Worm (Caenorhabditis elegans) whole organism, L4 larva: ENCODE measurements around the gene snf-3.

Experiments used
- D1046.2 ChIP-seq: fragments of 200-800 bp; sonication (Bioruptor generic); IDR thresholded peaks from 2 replicates; pipeline ENCODE4 v1.3.6; 2022; ENCODE audit warnings: missing genetic modification characterization, missing compliant biosample characterization
- F26F4.8 ChIP-seq: fragments of 200-800 bp; sonication (Bioruptor generic); conservative IDR thresholded peaks from 2 replicates; pipeline ENCODE4 v1.3.6; 2022; ENCODE audit warnings: missing genetic modification characterization, missing compliant biosample characterization
- F37D6.2 ChIP-seq: sonication (generic microtip); optimal IDR thresholded peaks from 2 replicates; lab custom pipeline; 2016; ENCODE audit warnings: mild to moderate bottlenecking, missing genetic modification characterization, missing compliant biosample characterization
- F49E8.2 ChIP-seq: sonication (generic microtip); optimal IDR thresholded peaks from 2 replicates; lab custom pipeline; 2016; ENCODE audit warnings: missing compliant biosample characterization, mild to moderate bottlenecking, missing genetic modification characterization, borderline replicate concordance
- Y105C5A.15 ChIP-seq: fragments of 200-800 bp; sonication (Bioruptor generic); IDR thresholded peaks from 2 replicates; pipeline ENCODE4 v1.3.6; 2022; ENCODE audit warnings: missing genetic modification characterization, missing compliant biosample characterization
- Y75B8A.6 ChIP-seq: fragments of 200-800 bp; sonication (Bioruptor generic); IDR thresholded peaks from 2 replicates; pipeline ENCODE4 v1.3.6; 2022; ENCODE audit warnings: missing genetic modification reagents, missing genetic modification characterization, missing compliant biosample characterization
- attf-4 ChIP-seq: sonication (generic microtip); optimal IDR thresholded peaks from 3 replicates; lab custom pipeline; 2017; ENCODE audit warnings: missing biosample characterization, missing genetic modification characterization
- ceh-28 ChIP-seq: fragments of 150-350 bp; optimal IDR thresholded peaks from 2 replicates; lab custom pipeline; 2014; ENCODE audit warnings: missing biosample characterization, missing genetic modification reagents, missing genetic modification characterization
- ceh-32 ChIP-seq: sonication (generic microtip); optimal IDR thresholded peaks from 2 replicates; lab custom pipeline; 2016; ENCODE audit warnings: mild to moderate bottlenecking, missing genetic modification characterization, missing compliant biosample characterization; ENCODE audit not compliant: poor library complexity
- ceh-44 ChIP-seq: fragments of 200-800 bp; sonication (Bioruptor generic); IDR thresholded peaks from 2 replicates; pipeline ENCODE4 v1.3.6; 2022; ENCODE audit warnings: missing genetic modification reagents, missing genetic modification characterization, missing compliant biosample characterization
- ceh-62 ChIP-seq: sonication (generic microtip); optimal IDR thresholded peaks from 2 replicates; lab custom pipeline; 2017; ENCODE audit warnings: missing biosample characterization, missing genetic modification characterization
- ceh-82 ChIP-seq: sonication (generic microtip); optimal IDR thresholded peaks from 2 replicates; lab custom pipeline; 2017; ENCODE audit warnings: missing biosample characterization, missing genetic modification characterization
- daf-12 ChIP-seq: fragments of 150-350 bp; optimal IDR thresholded peaks from 2 replicates; lab custom pipeline; 2014; ENCODE audit warnings: missing biosample characterization, missing genetic modification reagents, missing genetic modification characterization
- dmd-6 ChIP-seq: fragments of 200-800 bp; sonication (Bioruptor generic); IDR thresholded peaks from 2 replicates; pipeline ENCODE4 v1.3.6; 2022; ENCODE audit warnings: missing genetic modification reagents, missing genetic modification characterization, missing compliant biosample characterization
- dmd-8 ChIP-seq: fragments of 200-800 bp; sonication (Bioruptor generic); IDR thresholded peaks from 2 replicates; pipeline ENCODE4 v1.3.6; 2022; ENCODE audit warnings: missing genetic modification characterization, missing compliant biosample characterization
- egl-43 ChIP-seq: fragments of 200-800 bp; sonication (Bioruptor generic); IDR thresholded peaks from 2 replicates; pipeline ENCODE4 v1.3.6; 2022; ENCODE audit warnings: missing genetic modification reagents, missing genetic modification characterization, missing compliant biosample characterization
- fos-1 ChIP-seq: fragments of 150-350 bp; optimal IDR thresholded peaks from 2 replicates; lab custom pipeline; 2014; ENCODE audit warnings: missing biosample characterization, missing genetic modification characterization
- gei-8 ChIP-seq: fragments of 200-800 bp; sonication (Bioruptor generic); optimal IDR thresholded peaks from 2 replicates; lab custom pipeline; 2018; ENCODE audit warnings: mild to moderate bottlenecking, missing genetic modification characterization, missing compliant biosample characterization
- hif-1 ChIP-seq, 2 experiments: sonication (generic microtip); optimal IDR thresholded peaks; 2 replicates each; lab custom pipeline; 2016 to 2017; ENCODE audit warnings: missing compliant biosample characterization in 2 of 2, missing genetic modification characterization in 2 of 2, missing genetic modification reagents in 2 of 2, missing genotype in 2 of 2, mild to moderate bottlenecking in 1 of 2
- hlh-30 ChIP-seq: sonication (generic microtip); optimal IDR thresholded peaks from 2 replicates; lab custom pipeline; 2017; ENCODE audit warnings: antibody characterized with exemption, mild to moderate bottlenecking, missing genetic modification characterization, missing compliant biosample characterization; ENCODE audit not compliant: insufficient read depth
- hmg-1.1 ChIP-seq: fragments of 200-800 bp; sonication (Bioruptor generic); IDR thresholded peaks from 2 replicates; pipeline ENCODE4 v1.3.6; 2022; ENCODE audit warnings: missing genetic modification reagents, missing genetic modification characterization, missing compliant biosample characterization
- jun-1 ChIP-seq: fragments of 150-350 bp; optimal IDR thresholded peaks from 2 replicates; lab custom pipeline; 2014; ENCODE audit warnings: missing biosample characterization, missing genetic modification reagents, missing genetic modification characterization
- lim-7 ChIP-seq: fragments of 200-800 bp; sonication (Bioruptor generic); IDR thresholded peaks from 2 replicates; pipeline ENCODE4 v1.3.6; 2022; ENCODE audit warnings: missing genetic modification characterization, missing compliant biosample characterization
- lin-1 ChIP-seq: fragments of 200-800 bp; sonication (Bioruptor generic); IDR thresholded peaks from 2 replicates; pipeline ENCODE4 v1.3.6; 2022; ENCODE audit warnings: missing genetic modification reagents, missing genetic modification characterization, missing compliant biosample characterization
- lin-29 ChIP-seq: fragments of 200-800 bp; sonication (Bioruptor generic); IDR thresholded peaks from 2 replicates; pipeline ENCODE4 v1.3.6; 2022; ENCODE audit warnings: missing genetic modification reagents, missing genetic modification characterization, missing compliant biosample characterization
- lin-39 ChIP-seq: fragments of 150-350 bp; optimal IDR thresholded peaks from 2 replicates; lab custom pipeline; 2014; ENCODE audit warnings: missing biosample characterization, missing genetic modification reagents, missing genetic modification characterization
- lir-3 ChIP-seq: sonication (generic microtip); optimal IDR thresholded peaks from 2 replicates; lab custom pipeline; 2016; ENCODE audit warnings: mild to moderate bottlenecking, missing genetic modification characterization, missing compliant biosample characterization
- madf-5 ChIP-seq, 2 experiments: fragments of 200-800 bp; sonication (Bioruptor generic); IDR thresholded peaks; 2 replicates each; pipeline ENCODE4 v1.3.6; 2022; ENCODE audit warnings: missing compliant biosample characterization in 2 of 2, missing genetic modification characterization in 2 of 2
- madf-9 ChIP-seq: fragments of 200-800 bp; sonication (Bioruptor generic); conservative IDR thresholded peaks from 2 replicates; pipeline ENCODE4 v1.3.6; 2022; ENCODE audit warnings: missing genetic modification reagents, missing genetic modification characterization, missing compliant biosample characterization
- mdl-1 ChIP-seq, 2 experiments: fragments of 150-350 bp in 1 of 2; sonication (generic microtip) in 1 of 2; optimal IDR thresholded peaks; 2 replicates each; lab custom pipeline; 2014 to 2017; ENCODE audit warnings: missing biosample characterization in 2 of 2, missing genetic modification characterization in 2 of 2
- mdt-29 ChIP-seq: fragments of 200-800 bp; sonication (Bioruptor generic); IDR thresholded peaks from 2 replicates; pipeline ENCODE4 v1.3.6; 2022; ENCODE audit warnings: missing genetic modification reagents, missing genetic modification characterization, missing compliant biosample characterization
- mep-1 ChIP-seq: fragments of 150-350 bp; sonication (generic microtip); optimal IDR thresholded peaks from 3 replicates; lab custom pipeline; 2014; ENCODE audit warnings: missing biosample characterization, missing genetic modification characterization
- mes-2 ChIP-seq: sonication (generic microtip); optimal IDR thresholded peaks from 2 replicates; lab custom pipeline; 2016; ENCODE audit warnings: missing genotype, mild to moderate bottlenecking, missing genetic modification characterization, missing compliant biosample characterization; ENCODE audit not compliant: poor library complexity, severe bottlenecking
- mxl-2 ChIP-seq: fragments of 200-800 bp; sonication (Bioruptor generic); conservative IDR thresholded peaks from 2 replicates; pipeline ENCODE4 v1.3.6; 2022; ENCODE audit warnings: missing genetic modification reagents, missing genetic modification characterization, missing compliant biosample characterization
- mxl-3 ChIP-seq: fragments of 200-800 bp; sonication (Bioruptor generic); optimal IDR thresholded peaks from 2 replicates; lab custom pipeline; 2018; ENCODE audit warnings: mild to moderate bottlenecking, missing genetic modification characterization, missing compliant biosample characterization
- nhr-10 ChIP-seq: fragments of 150-350 bp; optimal IDR thresholded peaks from 2 replicates; lab custom pipeline; 2014; ENCODE audit warnings: missing biosample characterization, missing genetic modification characterization
- nhr-102 ChIP-seq: sonication (generic microtip); optimal IDR thresholded peaks from 2 replicates; lab custom pipeline; 2016; ENCODE audit warnings: mild to moderate bottlenecking, missing genetic modification characterization, moderate library complexity, missing compliant biosample characterization
- nhr-111 ChIP-seq: fragments of 200-800 bp; sonication (Bioruptor generic); optimal IDR thresholded peaks from 2 replicates; lab custom pipeline; 2018; ENCODE audit warnings: mild to moderate bottlenecking, missing genetic modification characterization, missing compliant biosample characterization
- nhr-237 ChIP-seq: sonication (generic microtip); optimal IDR thresholded peaks from 2 replicates; lab custom pipeline; 2017; ENCODE audit warnings: missing biosample characterization, missing genetic modification characterization
- nhr-25 ChIP-seq: sonication (generic microtip); optimal IDR thresholded peaks from 2 replicates; lab custom pipeline; 2017; ENCODE audit warnings: missing genetic modification characterization, mild to moderate bottlenecking, missing compliant biosample characterization, antibody characterized with exemption, moderate library complexity, borderline replicate concordance; ENCODE audit not compliant: insufficient read depth
- nhr-41 ChIP-seq: fragments of 200-800 bp; sonication (Bioruptor generic); IDR thresholded peaks from 2 replicates; pipeline ENCODE4 v1.3.6; 2022; ENCODE audit warnings: missing genetic modification reagents, missing genetic modification characterization, missing compliant biosample characterization
- nhr-42 ChIP-seq: fragments of 200-800 bp; sonication (Bioruptor generic); IDR thresholded peaks from 2 replicates; pipeline ENCODE4 v1.3.6; 2022; ENCODE audit warnings: missing genetic modification characterization, missing compliant biosample characterization
- nhr-6 ChIP-seq: fragments of 150-350 bp; optimal IDR thresholded peaks from 2 replicates; lab custom pipeline; 2014; ENCODE audit warnings: missing biosample characterization, missing genetic modification characterization
- nhr-76 ChIP-seq: fragments of 150-350 bp; optimal IDR thresholded peaks from 2 replicates; lab custom pipeline; 2014; ENCODE audit warnings: missing biosample characterization, missing genetic modification characterization
- rbr-2 ChIP-seq: sonication (generic microtip); optimal IDR thresholded peaks from 2 replicates; lab custom pipeline; 2016; ENCODE audit warnings: missing genotype, missing genetic modification characterization, missing compliant biosample characterization
- skn-1 ChIP-seq: fragments of 150-350 bp; optimal IDR thresholded peaks from 2 replicates; lab custom pipeline; 2014; ENCODE audit warnings: missing biosample characterization, missing genetic modification characterization
- tag-97 ChIP-seq: fragments of 200-800 bp; sonication (Bioruptor generic); IDR thresholded peaks from 2 replicates; pipeline ENCODE4 v1.3.6; 2022; ENCODE audit warnings: missing genetic modification characterization, missing compliant biosample characterization
- unc-130 ChIP-seq: sonication (generic microtip); optimal IDR thresholded peaks from 2 replicates; lab custom pipeline; 2016; ENCODE audit warnings: missing genetic modification reagents, missing genetic modification characterization, missing compliant biosample characterization
- unc-62 ChIP-seq, 3 experiments: fragments of 150-350 bp in 1 of 3; sonication (generic microtip); optimal IDR thresholded peaks in 2 of 3; peaks in 1 of 3; 1 replicate in 1 of 3; 2 replicates in 2 of 3; lab custom pipeline; 2014 to 2017; ENCODE audit warnings: missing biosample characterization in 3 of 3, missing genetic modification characterization in 3 of 3, missing genetic modification reagents in 3 of 3, missing genotype in 1 of 3
- zag-1 ChIP-seq: fragments of 150-350 bp; optimal IDR thresholded peaks from 2 replicates; lab custom pipeline; 2014; ENCODE audit warnings: missing biosample characterization, missing genetic modification characterization
- zfp-2 ChIP-seq: sonication (generic microtip); optimal IDR thresholded peaks from 2 replicates; lab custom pipeline; 2016; ENCODE audit warnings: mild to moderate bottlenecking, missing genetic modification characterization, missing compliant biosample characterization
- zip-2 ChIP-seq: fragments of 150-350 bp; optimal IDR thresholded peaks from 2 replicates; lab custom pipeline; 2014; ENCODE audit warnings: missing biosample characterization, missing genetic modification characterization

snf-3 gene

DNA sequence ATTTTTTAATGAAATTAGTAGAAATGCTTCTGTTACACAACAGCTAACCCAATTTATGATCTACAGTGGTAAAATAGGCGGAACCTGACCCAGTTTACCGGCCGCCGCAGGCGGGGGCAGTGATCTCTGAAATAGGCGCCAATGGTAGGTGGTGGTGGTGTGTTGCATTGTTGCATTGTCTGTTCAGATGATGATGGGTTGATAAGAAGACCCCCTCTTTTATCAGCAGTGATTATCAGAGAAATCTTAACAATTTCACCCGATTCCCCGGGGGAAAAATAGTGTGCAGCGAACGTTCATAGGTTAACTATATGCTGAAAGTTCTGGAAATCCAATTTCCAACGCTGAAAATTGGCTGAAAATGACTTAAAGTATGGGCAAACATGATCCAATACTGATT is 46.8 kb downstream of the snf-3 start (continued):
- TF ChIP-seq mxl-3 (GFP tag; lab: Kevin White, UChicago) (no peak), nhr-6 (tag; lab: Kevin White, UChicago) (no peak), mdt-29 (GFP tag; lab: Robert Waterston, UW) (no peak), egl-43 (GFP tag; lab: Robert Waterston, UW) (no peak), lin-29 (GFP tag; lab: Robert Waterston, UW) (no peak), zag-1 (tag; lab: Kevin White, UChicago) (no peak), ceh-32 (tag; lab: Kevin White, UChicago) (no peak), F49E8.2 (tag; lab: Kevin White, UChicago) (no peak), lin-1 (no peak), daf-12 (no peak), mep-1 (tag; lab: Kevin White, UChicago) (no peak), ceh-44 (no peak), skn-1 (tag; lab: Kevin White, UChicago) (no peak), zfp-2 (tag; lab: Kevin White, UChicago) (no peak), nhr-10 (tag; lab: Kevin White, UChicago) (no peak), ceh-28 (tag; lab: Kevin White, UChicago) (no peak), hlh-30 (tag; lab: Kevin White, UChicago) (no peak), lir-3 (tag; lab: Kevin White, UChicago) (no peak), mes-2 (tag; lab: Kevin White, UChicago) (peak; percentile 19), gei-8 (GFP tag; lab: Kevin White, UChicago) (no peak), attf-4 (no peak), jun-1 (no peak), nhr-42 (GFP tag; lab: Robert Waterston, UW) (no peak), lin-39 (tag; lab: Kevin White, UChicago) (no peak), ceh-82 (tag; lab: Kevin White, UChicago) (no peak), nhr-25 (tag; lab: Kevin White, UChicago) (no peak), F37D6.2 (tag; lab: Kevin White, UChicago) (no peak), nhr-76 (no peak), madf-9 (GFP tag; lab: Robert Waterston, UW) (0 out of 2 replicates have a peak, but pooled peaks have one; percentile 36), Y105C5A.15 (no peak), madf-5 (GFP tag; IDR thresholded peaks at IDR 0.05; lab: Robert Waterston, UW) (no peak), D1046.2 (GFP tag; lab: Robert Waterston, UW) (no peak), unc-62 (GFP tag; optimal IDR thresholded peaks at IDR 0.05 in 1 of 2; lab: Kevin White, UChicago) (no peak), unc-62 (tag; optimal IDR thresholded peaks at IDR 0.05; lab: Kevin White, UChicago) (no peak), nhr-237 (no peak), tag-97 (GFP tag; lab: Robert Waterston, UW) (no peak), nhr-111 (GFP tag; lab: Kevin White, UChicago) (no peak), unc-130 (GFP tag; lab: Kevin White, UChicago) (no peak), nhr-102 (no peak), mdl-1 (tag; optimal IDR thresholded peaks at IDR 0.05; lab: Kevin White, UChicago) (no peak), rbr-2 (no peak), hif-1 (tag; optimal IDR thresholded peaks at IDR 0.05; lab: Kevin White, UChicago) (no peak), ceh-62 (tag; lab: Kevin White, UChicago) (no peak), zip-2 (tag; lab: Kevin White, UChicago) (no peak), mxl-2 (GFP tag; lab: Robert Waterston, UW) (no peak), dmd-6 (peak; percentile 51; the same call in 1 of the 2 replicates), fos-1 (tag; lab: Kevin White, UChicago) (no peak), hmg-1.1 (no peak), dmd-8 (GFP tag; lab: Robert Waterston, UW) (no peak), F26F4.8 (no peak), lim-7 (GFP tag; lab: Robert Waterston, UW) (no peak), nhr-41 (GFP tag; lab: Robert Waterston, UW) (no peak), Y75B8A.6 (no peak)
